Fruit fly (Drosophila melanogaster) whole organism, embryonic: ENCODE measurements around the gene CG7294.

ENCODE experiments used
- CG10543 ChIP-seq: fragments of 200-800 bp; sonication (Bioruptor generic); optimal IDR thresholded peaks from 3 replicates; lab custom pipeline; 2017; ENCODE audit warnings: missing biosample characterization, mild to moderate bottlenecking, missing genetic modification characterization, moderate library complexity
- CG11456 ChIP-seq: fragments of 200-800 bp; sonication (Bioruptor generic); IDR thresholded peaks from 3 replicates; pipeline ENCODE4 v1.3.6; 2022; ENCODE audit warnings: missing biosample characterization, missing genetic modification characterization
- CG12155 ChIP-seq: fragments of 200-800 bp; sonication (Bioruptor generic); optimal IDR thresholded peaks from 3 replicates; lab custom pipeline; 2016; ENCODE audit warnings: missing biosample characterization, missing genetic modification characterization
- CG1233 ChIP-seq: fragments of 200-800 bp; sonication (Bioruptor generic); optimal IDR thresholded peaks from 4 replicates; lab custom pipeline; 2018; ENCODE audit warnings: missing biosample characterization, mild to moderate bottlenecking, missing genetic modification characterization
- CG12659 ChIP-seq: fragments of 200-800 bp; sonication (Bioruptor generic); optimal IDR thresholded peaks from 3 replicates; lab custom pipeline; 2017; ENCODE audit warnings: mild to moderate bottlenecking, missing biosample characterization, missing genetic modification reagents, missing genetic modification characterization
- CG12769 ChIP-seq: fragments of 200-800 bp; sonication (Bioruptor generic); optimal IDR thresholded peaks from 2 replicates; lab custom pipeline; 2019; ENCODE audit warnings: missing biosample characterization, mild to moderate bottlenecking, missing genetic modification characterization, moderate library complexity
- CG13287 ChIP-seq: fragments of 200-800 bp; sonication (Bioruptor generic); IDR thresholded peaks from 2 replicates; pipeline ENCODE4 v1.3.6; 2022; ENCODE audit warnings: missing biosample characterization, missing genetic modification characterization; ENCODE audit not compliant: partially characterized antibody
- CG14441 ChIP-seq: fragments of 200-800 bp; sonication (Bioruptor generic); IDR thresholded peaks from 2 replicates; pipeline ENCODE4 v1.3.6; 2022; ENCODE audit warnings: missing biosample characterization, missing genetic modification characterization
- CG14710 ChIP-seq: fragments of 200-800 bp; sonication (Bioruptor generic); optimal IDR thresholded peaks from 3 replicates; lab custom pipeline; 2019; ENCODE audit warnings: missing biosample characterization, mild to moderate bottlenecking, missing genetic modification characterization, moderate library complexity
- CG17186 ChIP-seq: fragments of 200-800 bp; sonication (Bioruptor generic); optimal IDR thresholded peaks from 3 replicates; lab custom pipeline; 2017; ENCODE audit warnings: missing biosample characterization, missing genetic modification reagents, missing genetic modification characterization
- CG17568 ChIP-seq: fragments of 200-800 bp; sonication (Bioruptor generic); optimal IDR thresholded peaks from 2 replicates; lab custom pipeline; 2018; ENCODE audit warnings: missing biosample characterization, mild to moderate bottlenecking, missing genetic modification characterization, moderate library complexity
- CG17802 ChIP-seq: fragments of 200-800 bp; sonication (Bioruptor generic); optimal IDR thresholded peaks from 2 replicates; lab custom pipeline; 2018; ENCODE audit warnings: missing biosample characterization, mild to moderate bottlenecking, missing genetic modification characterization, moderate library complexity
- CG17912 ChIP-seq: fragments of 200-800 bp; sonication (Bioruptor generic); optimal IDR thresholded peaks from 2 replicates; lab custom pipeline; 2018; ENCODE audit warnings: missing biosample characterization, mild to moderate bottlenecking, missing genetic modification characterization
- CG2199 ChIP-seq: fragments of 200-800 bp; sonication (Bioruptor generic); IDR thresholded peaks from 3 replicates; pipeline ENCODE4 v1.3.6; 2022; ENCODE audit warnings: missing biosample characterization, missing genetic modification characterization
- CG3065 ChIP-seq: fragments of 200-800 bp; sonication (Bioruptor generic); optimal IDR thresholded peaks from 2 replicates; lab custom pipeline; 2016; ENCODE audit warnings: missing biosample characterization, missing genetic modification characterization
- CG32767 ChIP-seq: fragments of 200-800 bp; sonication (Bioruptor generic); IDR thresholded peaks from 2 replicates; pipeline ENCODE4 v1.3.6; 2022; ENCODE audit warnings: missing biosample characterization, missing genetic modification characterization
- CG4282 ChIP-seq: fragments of 200-800 bp; sonication (Bioruptor generic); optimal IDR thresholded peaks from 2 replicates; lab custom pipeline; 2016; ENCODE audit warnings: missing biosample characterization, missing genetic modification characterization
- CG6175 ChIP-seq: fragments of 200-800 bp; sonication (Bioruptor generic); IDR thresholded peaks from 3 replicates; pipeline ENCODE4 v1.3.6; 2022; ENCODE audit warnings: missing biosample characterization, missing genetic modification characterization
- CG7556 ChIP-seq: fragments of 200-800 bp; sonication (Bioruptor generic); optimal IDR thresholded peaks from 2 replicates; lab custom pipeline; 2017; ENCODE audit warnings: missing biosample characterization, mild to moderate bottlenecking, missing genetic modification characterization
- CG9932 ChIP-seq: fragments of 200-800 bp; sonication (Bioruptor generic); IDR thresholded peaks from 2 replicates; pipeline ENCODE4 v1.3.6; 2022; ENCODE audit warnings: missing biosample characterization, missing genetic modification characterization
- CHES-1-like ChIP-seq: fragments of 200-800 bp; sonication (Bioruptor generic); optimal IDR thresholded peaks from 2 replicates; lab custom pipeline; 2016; ENCODE audit warnings: missing biosample characterization, missing genetic modification characterization
- CoRest ChIP-seq: fragments of 200-800 bp; sonication (Bioruptor generic); optimal IDR thresholded peaks from 3 replicates; lab custom pipeline; 2018; ENCODE audit warnings: missing biosample characterization, mild to moderate bottlenecking, missing genetic modification characterization, moderate library complexity
- MBD-R2 ChIP-seq: fragments of 200-800 bp; sonication (Bioruptor generic); IDR thresholded peaks from 2 replicates; pipeline ENCODE4 v1.3.6; 2022; ENCODE audit warnings: missing biosample characterization, missing genetic modification characterization
- Neu2 ChIP-seq: fragments of 200-800 bp; sonication (Bioruptor generic); optimal IDR thresholded peaks from 3 replicates; lab custom pipeline; 2016; ENCODE audit warnings: missing biosample characterization, missing genetic modification characterization, borderline replicate concordance
- Ravus ChIP-seq: fragments of 200-800 bp; sonication (Bioruptor generic); IDR thresholded peaks from 2 replicates; pipeline ENCODE4 v1.3.6; 2022; ENCODE audit warnings: missing biosample characterization, missing genetic modification characterization
- Six4 ChIP-seq: fragments of 200-800 bp; sonication (Bioruptor generic); optimal IDR thresholded peaks from 2 replicates; lab custom pipeline; 2016; ENCODE audit warnings: missing biosample characterization, missing genetic modification characterization
- Sox102F ChIP-seq: fragments of 200-800 bp; sonication (Bioruptor generic); optimal IDR thresholded peaks from 2 replicates; lab custom pipeline; 2018; ENCODE audit warnings: missing biosample characterization, mild to moderate bottlenecking, missing genetic modification characterization, moderate library complexity
- TFAM ChIP-seq: fragments of 200-800 bp; sonication (Bioruptor generic); optimal IDR thresholded peaks from 2 replicates; lab custom pipeline; 2017; ENCODE audit warnings: missing biosample characterization, missing genetic modification characterization, inconsistent platforms
- Vsx1 ChIP-seq: fragments of 200-800 bp; sonication (Bioruptor generic); optimal IDR thresholded peaks from 2 replicates; lab custom pipeline; 2017; ENCODE audit warnings: missing biosample characterization, mild to moderate bottlenecking, missing genetic modification characterization, missing genetic modification reagents
- ac ChIP-seq: fragments of 200-800 bp; sonication (Bioruptor generic); optimal IDR thresholded peaks from 3 replicates; lab custom pipeline; 2017; ENCODE audit warnings: missing biosample characterization, mild to moderate bottlenecking, missing genetic modification characterization
- bcd ChIP-seq: fragments of 200-800 bp; sonication (Bioruptor generic); optimal IDR thresholded peaks from 2 replicates; lab custom pipeline; 2017; ENCODE audit warnings: missing biosample characterization, mild to moderate bottlenecking, missing genetic modification characterization
- bowl ChIP-seq: fragments of 200-800 bp; sonication (Bioruptor generic); IDR thresholded peaks from 2 replicates; pipeline ENCODE4 v1.3.6; 2022; ENCODE audit warnings: missing biosample characterization, missing genetic modification characterization
- bsh ChIP-seq, 2 experiments: fragments of 200-800 bp; sonication (Bioruptor generic); optimal IDR thresholded peaks; 2 replicates each; lab custom pipeline; 2017 to 2018; ENCODE audit warnings: mild to moderate bottlenecking in 2 of 2, missing biosample characterization in 2 of 2, missing genetic modification characterization in 2 of 2, moderate library complexity in 1 of 2
- cwo ChIP-seq: fragments of 200-800 bp; sonication (Bioruptor generic); optimal IDR thresholded peaks from 3 replicates; lab custom pipeline; 2017; ENCODE audit warnings: missing biosample characterization, missing genetic modification characterization, mild to moderate bottlenecking, moderate library complexity, missing genetic modification reagents
- dmrt99B ChIP-seq: fragments of 200-800 bp; sonication (Bioruptor generic); optimal IDR thresholded peaks from 2 replicates; lab custom pipeline; 2018; ENCODE audit warnings: missing biosample characterization, mild to moderate bottlenecking, missing genetic modification characterization, moderate library complexity
- ems ChIP-seq: fragments of 200-800 bp; sonication (Bioruptor generic); optimal IDR thresholded peaks from 3 replicates; lab custom pipeline; 2016; ENCODE audit warnings: missing biosample characterization, missing genetic modification characterization
- gro ChIP-seq: fragments of 200-800 bp; sonication (Bioruptor generic); optimal IDR thresholded peaks from 2 replicates; lab custom pipeline; 2016; ENCODE audit warnings: missing biosample characterization, missing genetic modification characterization
- lab ChIP-seq: fragments of 200-800 bp; sonication (Bioruptor generic); optimal IDR thresholded peaks from 3 replicates; lab custom pipeline; 2017; ENCODE audit warnings: missing biosample characterization, missing genetic modification characterization, mild to moderate bottlenecking, moderate library complexity, missing genetic modification reagents
- lilli ChIP-seq: fragments of 200-800 bp; sonication (Bioruptor generic); optimal IDR thresholded peaks from 3 replicates; lab custom pipeline; 2016; ENCODE audit warnings: missing biosample characterization, missing genetic modification characterization
- maf-S ChIP-seq: fragments of 200-800 bp; sonication (Bioruptor generic); optimal IDR thresholded peaks from 2 replicates; lab custom pipeline; 2016; ENCODE audit warnings: missing biosample characterization, missing genetic modification characterization
- oc ChIP-seq: fragments of 200-800 bp; sonication (Bioruptor generic); optimal IDR thresholded peaks from 2 replicates; lab custom pipeline; 2018; ENCODE audit warnings: missing biosample characterization, mild to moderate bottlenecking, missing genetic modification characterization, moderate library complexity
- pan ChIP-seq, 4 experiments: fragments of >200 bp in 3 of 4; fragments of 200-800 bp in 1 of 4; sonication (Bioruptor generic) in 1 of 4; optimal IDR thresholded peaks in 3 of 4; IDR thresholded peaks in 1 of 4; 2 replicates each; pipeline versions ENCODE4 v1.3.6 to Lab custom; 2017 to 2022; ENCODE audit warnings: missing biosample characterization in 2 of 4, missing genetic modification characterization in 2 of 4, mixed read lengths in 1 of 4
- pb ChIP-seq: fragments of 200-800 bp; sonication (Bioruptor generic); optimal IDR thresholded peaks from 3 replicates; lab custom pipeline; 2016; ENCODE audit warnings: missing biosample characterization, missing genetic modification characterization
- sc ChIP-seq, 3 experiments: fragments of >200 bp in 2 of 3; fragments of 200-800 bp in 1 of 3; sonication (Bioruptor generic) in 1 of 3; optimal IDR thresholded peaks; 2 replicates in 2 of 3; 3 replicates in 1 of 3; lab custom pipeline; 2017; ENCODE audit warnings: mild to moderate bottlenecking in 1 of 3, missing biosample characterization in 1 of 3, missing genetic modification characterization in 1 of 3, missing genetic modification reagents in 1 of 3
- sim ChIP-seq: fragments of 200-800 bp; sonication (Bioruptor generic); IDR thresholded peaks from 2 replicates; pipeline ENCODE4 v1.3.6; 2022; ENCODE audit warnings: missing biosample characterization, missing genetic modification characterization
- tap ChIP-seq: fragments of 200-800 bp; optimal IDR thresholded peaks from 3 replicates; lab custom pipeline; 2019; ENCODE audit warnings: missing biosample characterization, mild to moderate bottlenecking, missing genetic modification characterization, moderate library complexity
- toy ChIP-seq: fragments of 200-800 bp; sonication (Bioruptor generic); IDR thresholded peaks from 2 replicates; pipeline ENCODE4 v1.3.6; 2022; ENCODE audit warnings: missing biosample characterization, missing genetic modification characterization
- trem ChIP-seq: fragments of 200-800 bp; optimal IDR thresholded peaks from 3 replicates; lab custom pipeline; 2019; ENCODE audit warnings: missing biosample characterization, mild to moderate bottlenecking, missing genetic modification characterization, moderate library complexity
- twi ChIP-seq: fragments of 200-800 bp; optimal IDR thresholded peaks from 2 replicates; lab custom pipeline; 2019; ENCODE audit warnings: missing biosample characterization, mild to moderate bottlenecking, missing genetic modification characterization, moderate library complexity

CG7294 gene

dm6 chr2L:10665603-10666002 lies 23.5 kb downstream of the CG7294 start (continued):
- TF ChIP-seq tap (tag; lab: Kevin White, UChicago) = peak; percentile 80
- peak; percentile 57 for TF ChIP-seq oc (tag; lab: Kevin White, UChicago)
- peak; percentile 78 for TF ChIP-seq CoRest (tag; lab: Kevin White, UChicago)
- peak; percentile 55 for TF ChIP-seq CG7556 (GFP tag; lab: Kevin White, UChicago)
- TF ChIP-seq CG9932 (GFP tag; lab: Robert Waterston, UW) = peak; percentile 81
- no peak for TF ChIP-seq pan (optimal IDR thresholded peaks at IDR 0.05; lab: Kevin White, UChicago)
- TF ChIP-seq pan (GFP tag; optimal IDR thresholded peaks at IDR 0.05 in 1 of 2, IDR thresholded peaks at IDR 0.05 in 1 of 2) = peak in 1 of 2 experiments; percentile 93
- TF ChIP-seq sim = peak; percentile 54; the same call in 1 of the 2 replicates
- no peak for TF ChIP-seq sc (optimal IDR thresholded peaks at IDR 0.05; lab: Kevin White, UChicago)
- no peak for TF ChIP-seq sc (GFP tag; optimal IDR thresholded peaks at IDR 0.05; lab: Kevin White, UChicago)
- peak; percentile 87 for TF ChIP-seq dmrt99B (tag; lab: Kevin White, UChicago)
- TF ChIP-seq bowl (GFP tag; lab: Robert Waterston, UW) = peak; percentile 83
- TF ChIP-seq bcd (GFP tag; lab: Kevin White, UChicago) = peak; percentile 77
- TF ChIP-seq lilli (GFP tag; lab: Kevin White, UChicago) = peak; percentile 85
- peak; percentile 60 for TF ChIP-seq CG1233
- TF ChIP-seq CG17568 (GFP tag; lab: Kevin White, UChicago) = peak; percentile 48
- peak; percentile 83 for TF ChIP-seq CG32767 (GFP tag; lab: Robert Waterston, UW)
- peak; percentile 53 for TF ChIP-seq ems (GFP tag; lab: Kevin White, UChicago)
- TF ChIP-seq toy (GFP tag; lab: Robert Waterston, UW) = no peak
- TF ChIP-seq CG17802 (tag; lab: Kevin White, UChicago) = peak; percentile 43
- TF ChIP-seq Neu2 = no peak
- TF ChIP-seq CHES-1-like (GFP tag; lab: Kevin White, UChicago) = peak; percentile 58
- TF ChIP-seq cwo (GFP tag; lab: Kevin White, UChicago) = peak; percentile 69
- TF ChIP-seq CG14710 (tag; lab: Kevin White, UChicago) = no peak
- TF ChIP-seq CG2199 (GFP tag; lab: Robert Waterston, UW) = peak; percentile 60; the same call in 1 of the 3 replicates
- peak; percentile 72 for TF ChIP-seq Ravus (GFP tag; lab: Robert Waterston, UW)
- no peak for TF ChIP-seq CG17186 (GFP tag; lab: Kevin White, UChicago)
- TF ChIP-seq Sox102F (GFP tag; lab: Kevin White, UChicago) = peak; percentile 89
- no peak for TF ChIP-seq CG17912
- TF ChIP-seq CG12659 = peak; percentile 75
- TF ChIP-seq TFAM (GFP tag; lab: Kevin White, UChicago) = no peak
- peak; percentile 73; the same call in 2 of the 3 replicates for TF ChIP-seq CG6175 (GFP tag; lab: Robert Waterston, UW)
- peak; percentile 55 for TF ChIP-seq MBD-R2 (GFP tag; lab: Robert Waterston, UW)
- TF ChIP-seq gro (GFP tag; lab: Kevin White, UChicago) = peak; percentile 75
- TF ChIP-seq CG11456 (GFP tag; lab: Robert Waterston, UW) = peak; percentile 84; the same call in 2 of the 3 replicates
- peak; percentile 23 for TF ChIP-seq CG3065 (GFP tag; lab: Kevin White, UChicago)
- TF ChIP-seq CG14441 = peak; percentile 95
- peak; percentile 70 for TF ChIP-seq pb (GFP tag; lab: Kevin White, UChicago)
- TF ChIP-seq ac = no peak
- TF ChIP-seq CG12155 (GFP tag; lab: Kevin White, UChicago) = peak; percentile 56
- TF ChIP-seq CG4282 (GFP tag; lab: Kevin White, UChicago) = peak; percentile 57
- peak; percentile 87 for TF ChIP-seq CG12769
- TF ChIP-seq twi (tag; lab: Kevin White, UChicago) = no peak
- TF ChIP-seq CG10543 = no peak
- TF ChIP-seq Vsx1 (GFP tag; lab: Kevin White, UChicago) = peak; percentile 38
- peak in 1 of 2 experiments; percentile 74 for TF ChIP-seq bsh (GFP tag; optimal IDR thresholded peaks at IDR 0.05; lab: Kevin White, UChicago)
- TF ChIP-seq Six4 (GFP tag; lab: Kevin White, UChicago) = peak; percentile 53
- TF ChIP-seq CG13287 (GFP tag; lab: Robert Waterston, UW) = no peak
- TF ChIP-seq maf-S (GFP tag; lab: Kevin White, UChicago) = peak; percentile 61
- peak; percentile 80 for TF ChIP-seq lab
- TF ChIP-seq trem = peak; percentile 5
